Worm (Caenorhabditis elegans) whole organism, young adult: Measurements from ENCODE around the gene str-97.

Source experiments
- C06A6.2 ChIP-seq: fragments of 200-800 bp; sonication (Bioruptor generic); conservative IDR thresholded peaks from 2 replicates; pipeline ENCODE4 v1.3.6; 2022; ENCODE audit warnings: missing genetic modification characterization, missing compliant biosample characterization
- F10E7.11 ChIP-seq: sonication (generic microtip); optimal IDR thresholded peaks from 2 replicates; lab custom pipeline; 2017; ENCODE audit warnings: mild to moderate bottlenecking, missing genetic modification characterization, moderate library complexity, missing compliant biosample characterization
- F22D6.2 ChIP-seq: sonication (generic microtip); optimal IDR thresholded peaks from 2 replicates; lab custom pipeline; 2016; ENCODE audit warnings: mild to moderate bottlenecking, missing genetic modification characterization, missing compliant biosample characterization
- F23B12.7 ChIP-seq: sonication (generic microtip); optimal IDR thresholded peaks from 2 replicates; lab custom pipeline; 2017; ENCODE audit warnings: missing genetic modification characterization, mild to moderate bottlenecking, missing compliant biosample characterization, antibody characterized with exemption, moderate library complexity; ENCODE audit not compliant: insufficient read depth
- F33H1.4 ChIP-seq: fragments of 200-800 bp; sonication (Bioruptor generic); IDR thresholded peaks from 2 replicates; pipeline ENCODE4 v1.3.6; 2022; ENCODE audit warnings: missing genetic modification reagents, missing genetic modification characterization, missing compliant biosample characterization
- F49E8.2 ChIP-seq: sonication (generic microtip); optimal IDR thresholded peaks from 3 replicates; lab custom pipeline; 2017; ENCODE audit warnings: missing genetic modification characterization, mild to moderate bottlenecking, missing compliant biosample characterization, antibody characterized with exemption, moderate library complexity; ENCODE audit not compliant: insufficient read depth
- Y53F4B.3 ChIP-seq: fragments of 200-800 bp; sonication (Bioruptor generic); IDR thresholded peaks from 2 replicates; pipeline ENCODE4 v1.3.6; 2022; ENCODE audit warnings: missing genetic modification reagents, missing genetic modification characterization, missing compliant biosample characterization
- akir-1 ChIP-seq: fragments of 200-800 bp; sonication (Bioruptor generic); optimal IDR thresholded peaks from 2 replicates; lab custom pipeline; 2018; ENCODE audit warnings: mild to moderate bottlenecking, missing genetic modification characterization, moderate library complexity, missing compliant biosample characterization
- ama-1 ChIP-seq, 3 experiments: fragments of 150-350 bp in 1 of 3; sonication (generic microtip) in 2 of 3; optimal IDR thresholded peaks; 2 replicates each; lab custom pipeline; 2014 to 2018; ENCODE audit warnings: missing biosample characterization in 2 of 3, missing genetic modification characterization in 2 of 3, missing genetic modification reagents in 2 of 3
- aptf-2 ChIP-seq: fragments of 200-800 bp; sonication (Bioruptor generic); conservative IDR thresholded peaks from 2 replicates; pipeline ENCODE4 v1.3.6; 2022; ENCODE audit warnings: missing genetic modification reagents, missing genetic modification characterization, missing compliant biosample characterization
- athp-1 ChIP-seq: sonication (generic microtip); optimal IDR thresholded peaks from 2 replicates; lab custom pipeline; 2017; ENCODE audit warnings: mild to moderate bottlenecking, missing genetic modification characterization, missing compliant biosample characterization
- attf-3 ChIP-seq: fragments of 200-800 bp; sonication (Bioruptor generic); conservative IDR thresholded peaks from 2 replicates; pipeline ENCODE4 v1.3.6; 2022; ENCODE audit warnings: missing genetic modification reagents, missing genetic modification characterization, missing compliant biosample characterization
- bed-2 ChIP-seq: fragments of 200-800 bp; sonication (Bioruptor generic); IDR thresholded peaks from 2 replicates; pipeline ENCODE4 v1.3.6; 2022; ENCODE audit warnings: missing genetic modification reagents, missing genetic modification characterization, missing compliant biosample characterization
- ceh-27 ChIP-seq: fragments of 200-800 bp; sonication (Bioruptor generic); optimal IDR thresholded peaks from 2 replicates; lab custom pipeline; 2018; ENCODE audit warnings: mild to moderate bottlenecking, missing genetic modification characterization, moderate library complexity, missing compliant biosample characterization
- ceh-40 ChIP-seq: fragments of 200-800 bp; sonication (Bioruptor generic); IDR thresholded peaks from 2 replicates; pipeline ENCODE4 v1.3.6; 2022; ENCODE audit warnings: missing genetic modification characterization, missing compliant biosample characterization
- ceh-58 ChIP-seq: fragments of 200-800 bp; sonication (Bioruptor generic); IDR thresholded peaks from 2 replicates; pipeline ENCODE4 v1.3.6; 2022; ENCODE audit warnings: missing genetic modification characterization, missing compliant biosample characterization
- ceh-91 ChIP-seq: fragments of 200-800 bp; sonication (Bioruptor generic); IDR thresholded peaks from 2 replicates; pipeline ENCODE4 v1.3.6; 2022; ENCODE audit warnings: missing genetic modification reagents, missing genetic modification characterization, missing compliant biosample characterization
- dpff-1 ChIP-seq: sonication (generic microtip); optimal IDR thresholded peaks from 2 replicates; lab custom pipeline; 2017; ENCODE audit warnings: mild to moderate bottlenecking, missing genetic modification characterization, missing compliant biosample characterization
- dpl-1 ChIP-seq: fragments of 150-350 bp; optimal IDR thresholded peaks from 2 replicates; lab custom pipeline; 2014; ENCODE audit warnings: missing biosample characterization, missing genetic modification reagents, missing genetic modification characterization
- egl-44 ChIP-seq: fragments of 200-800 bp; sonication (Bioruptor generic); IDR thresholded peaks from 2 replicates; pipeline ENCODE4 v1.3.6; 2022; ENCODE audit warnings: missing genetic modification reagents, missing genetic modification characterization, missing compliant biosample characterization
- egrh-3 ChIP-seq: fragments of 200-800 bp; sonication (Bioruptor generic); IDR thresholded peaks from 2 replicates; pipeline ENCODE4 v1.3.6; 2022; ENCODE audit warnings: missing genetic modification reagents, missing genetic modification characterization, missing compliant biosample characterization
- fkh-3 ChIP-seq: sonication (generic microtip); optimal IDR thresholded peaks from 2 replicates; lab custom pipeline; 2016; ENCODE audit warnings: mild to moderate bottlenecking, missing genetic modification characterization, missing compliant biosample characterization
- hmg-1.2 ChIP-seq: fragments of 200-800 bp; sonication (Bioruptor generic); IDR thresholded peaks from 2 replicates; pipeline ENCODE4 v1.3.6; 2022; ENCODE audit warnings: missing genetic modification reagents, missing genetic modification characterization, missing compliant biosample characterization
- hsf-1 ChIP-seq: fragments of 200-800 bp; sonication (Bioruptor generic); IDR thresholded peaks from 2 replicates; pipeline ENCODE4 v1.3.6; 2022; ENCODE audit warnings: missing genetic modification reagents, missing genetic modification characterization, missing compliant biosample characterization
- lin-26 ChIP-seq: fragments of 200-800 bp; sonication (Bioruptor generic); IDR thresholded peaks from 2 replicates; pipeline ENCODE4 v1.3.6; 2022; ENCODE audit warnings: missing genetic modification reagents, missing genetic modification characterization, missing compliant biosample characterization
- lin-54 ChIP-seq: fragments of 200-800 bp; sonication (Bioruptor generic); optimal IDR thresholded peaks from 2 replicates; lab custom pipeline; 2018; ENCODE audit warnings: mild to moderate bottlenecking, missing genetic modification characterization, missing compliant biosample characterization
- lsl-1 ChIP-seq: fragments of 200-800 bp; sonication (Bioruptor generic); optimal IDR thresholded peaks from 2 replicates; lab custom pipeline; 2018; ENCODE audit warnings: mild to moderate bottlenecking, missing genetic modification characterization, moderate library complexity, missing compliant biosample characterization
- madf-10 ChIP-seq: sonication (generic microtip); optimal IDR thresholded peaks from 2 replicates; lab custom pipeline; 2016; ENCODE audit warnings: mild to moderate bottlenecking, missing genetic modification characterization, missing compliant biosample characterization
- nfya-1 ChIP-seq: sonication (generic microtip); optimal IDR thresholded peaks from 2 replicates; lab custom pipeline; 2017; ENCODE audit warnings: antibody characterized with exemption, missing compliant biosample characterization, missing genetic modification characterization, borderline replicate concordance; ENCODE audit not compliant: insufficient read depth
- nhr-179 ChIP-seq: sonication (generic microtip); optimal IDR thresholded peaks from 2 replicates; lab custom pipeline; 2016; ENCODE audit warnings: mild to moderate bottlenecking, missing genetic modification characterization, missing compliant biosample characterization
- nhr-27 ChIP-seq: fragments of 200-800 bp; sonication (Bioruptor generic); optimal IDR thresholded peaks from 2 replicates; lab custom pipeline; 2018; ENCODE audit warnings: mild to moderate bottlenecking, missing genetic modification characterization, moderate library complexity, missing compliant biosample characterization
- nhr-80 ChIP-seq: sonication (generic microtip); optimal IDR thresholded peaks from 2 replicates; lab custom pipeline; 2016; ENCODE audit warnings: missing genetic modification characterization, missing compliant biosample characterization
- pbrm-1 ChIP-seq: fragments of 200-800 bp; sonication (Bioruptor generic); IDR thresholded peaks from 2 replicates; pipeline ENCODE4 v1.3.6; 2022; ENCODE audit warnings: missing genetic modification reagents, missing genetic modification characterization, missing compliant biosample characterization
- snpc-1.1 ChIP-seq: sonication (generic microtip); optimal IDR thresholded peaks from 2 replicates; lab custom pipeline; 2017; ENCODE audit warnings: missing genetic modification characterization, mild to moderate bottlenecking, missing compliant biosample characterization, antibody characterized with exemption, moderate library complexity, missing genotype, missing genetic modification reagents; ENCODE audit not compliant: insufficient read depth
- unc-130 ChIP-seq: sonication (generic microtip); optimal IDR thresholded peaks from 2 replicates; lab custom pipeline; 2016; ENCODE audit warnings: missing genetic modification reagents, missing genetic modification characterization, missing compliant biosample characterization
- unc-62 ChIP-seq: fragments of 150-350 bp; optimal IDR thresholded peaks from 2 replicates; lab custom pipeline; 2014; ENCODE audit warnings: missing biosample characterization, missing genetic modification reagents, missing genetic modification characterization
- xnd-1 ChIP-seq: sonication (generic microtip); optimal IDR thresholded peaks from 2 replicates; lab custom pipeline; 2016; ENCODE audit warnings: missing genotype, missing genetic modification reagents, missing genetic modification characterization, missing compliant biosample characterization
- zfh-2 ChIP-seq: fragments of 200-800 bp; sonication (Bioruptor generic); conservative IDR thresholded peaks from 2 replicates; pipeline ENCODE4 v1.3.6; 2022; ENCODE audit warnings: missing genetic modification reagents, missing genetic modification characterization, missing compliant biosample characterization
- zim-3 ChIP-seq: sonication (generic microtip); optimal IDR thresholded peaks from 2 replicates; lab custom pipeline; 2017; ENCODE audit warnings: mild to moderate bottlenecking, missing genetic modification characterization, moderate library complexity, missing compliant biosample characterization
- ztf-6 ChIP-seq: fragments of 200-800 bp; sonication (Bioruptor generic); IDR thresholded peaks from 2 replicates; pipeline ENCODE4 v1.3.6; 2022; ENCODE audit warnings: missing genetic modification reagents, missing genetic modification characterization, missing compliant biosample characterization

The str-97 gene

DNA sequence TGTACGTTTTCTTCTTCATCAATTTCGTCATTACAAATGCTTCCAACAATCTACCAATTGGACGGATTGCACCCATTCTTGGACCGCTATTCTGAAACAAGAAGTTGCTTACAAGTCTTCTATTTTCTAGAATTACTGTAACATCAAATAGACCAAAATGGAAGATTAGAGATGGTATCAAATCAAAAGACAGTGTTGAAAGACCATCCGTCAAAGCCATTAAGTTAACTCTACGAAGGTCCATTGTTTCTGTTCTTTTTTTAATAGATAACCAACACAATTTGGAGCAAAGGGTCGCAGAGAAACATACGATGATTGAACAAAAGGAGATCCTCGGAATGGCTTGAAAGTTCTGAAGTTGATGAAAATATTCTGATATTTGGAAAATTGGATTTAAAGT is 10.0 kb downstream of the str-97 start:
- TF ChIP-seq F49E8.2 (tag; lab: Kevin White, UChicago): no peak
- TF ChIP-seq lin-26: no peak
- TF ChIP-seq nhr-179 (tag; lab: Kevin White, UChicago): no peak
- TF ChIP-seq hmg-1.2 (GFP tag; lab: Robert Waterston, UW): no peak
- TF ChIP-seq xnd-1: no peak
- TF ChIP-seq snpc-1.1 (tag; lab: Kevin White, UChicago): no peak
- TF ChIP-seq attf-3: no peak
- TF ChIP-seq ceh-58 (GFP tag; lab: Robert Waterston, UW): no peak
- TF ChIP-seq unc-130: no peak
- TF ChIP-seq madf-10: no peak
- TF ChIP-seq, all 124 proteins: peak for 0

DNA sequence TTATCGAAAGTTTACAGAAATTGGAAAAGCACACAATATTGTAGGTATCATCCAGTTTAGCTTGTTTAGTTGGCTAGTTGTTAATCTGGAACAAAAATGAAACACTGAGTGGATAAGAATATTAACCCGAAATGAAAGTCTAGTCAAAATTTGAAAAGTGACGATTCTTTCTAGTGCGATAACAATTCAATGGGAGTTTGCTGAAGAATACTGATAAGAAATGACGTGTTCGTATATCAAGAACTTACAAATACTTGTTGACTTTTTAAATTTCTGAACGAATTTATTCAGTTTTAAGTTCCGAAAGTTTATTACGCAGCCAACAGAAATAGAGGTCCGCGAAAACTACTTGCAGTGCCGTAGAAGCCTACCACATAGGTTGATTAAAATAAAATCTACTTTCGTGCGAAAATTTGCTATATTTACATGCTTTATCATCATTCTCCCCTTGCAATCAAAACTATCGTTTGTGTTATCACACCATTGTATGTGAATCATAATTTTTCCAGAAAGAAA is 11.9 kb downstream of the str-97 start, which contains the start of gene fbxa-88:
fbxa-88 (minus strand) TSS at position 51 of the 516 bp plus-strand sequence.
- TF ChIP-seq nhr-27 (tag; lab: Kevin White, UChicago) (no peak), nhr-80 (tag; lab: Kevin White, UChicago) (peak; percentile 61)
- TF ChIP-seq, all 124 proteins: peak for 1

DNA sequence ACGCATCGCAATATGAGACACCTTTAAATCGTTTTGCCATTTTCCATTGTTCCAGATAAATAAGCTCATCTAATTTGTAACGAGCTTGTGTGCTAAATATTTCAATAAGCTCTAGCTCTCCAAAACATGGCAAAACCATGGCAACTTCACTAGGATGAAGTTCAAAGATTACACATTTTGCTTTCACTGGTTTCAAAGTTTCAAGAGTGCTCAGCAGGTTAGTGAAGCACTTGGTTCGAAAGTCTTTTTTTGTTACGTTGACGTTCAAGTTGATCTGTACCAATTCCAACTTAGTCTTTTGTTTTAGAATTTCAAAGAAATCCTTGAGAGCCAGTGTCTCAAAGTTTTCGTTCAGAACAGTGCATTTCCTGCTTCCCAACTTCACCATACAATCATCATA is 12.6 kb downstream of the str-97 start, which contains the start of gene fbxa-18:
fbxa-18 (plus strand) TSS at position 301 of the 400 bp plus-strand sequence.
- TF ChIP-seq ceh-27 (GFP tag; lab: Kevin White, UChicago) (no peak), hsf-1 (no peak), pbrm-1 (GFP tag; lab: Robert Waterston, UW) (no peak), unc-62 (no peak), nhr-179 (tag; lab: Kevin White, UChicago) (no peak), lin-54 (no peak), unc-130 (no peak), F10E7.11 (tag; lab: Kevin White, UChicago) (no peak), ama-1 (optimal IDR thresholded peaks at IDR 0.05; lab: Kevin White, UChicago) (no peak), ama-1 (GFP tag; optimal IDR thresholded peaks at IDR 0.05; lab: Kevin White, UChicago) (no peak), C06A6.2 (GFP tag; lab: Robert Waterston, UW) (no peak), ztf-6 (no peak), bed-2 (GFP tag; lab: Robert Waterston, UW) (no peak), ceh-40 (GFP tag; lab: Robert Waterston, UW) (no peak), xnd-1 (no peak), aptf-2 (GFP tag; lab: Robert Waterston, UW) (no peak), hmg-1.2 (GFP tag; lab: Robert Waterston, UW) (no peak), dpl-1 (GFP tag; lab: Kevin White, UChicago) (no peak)

DNA sequence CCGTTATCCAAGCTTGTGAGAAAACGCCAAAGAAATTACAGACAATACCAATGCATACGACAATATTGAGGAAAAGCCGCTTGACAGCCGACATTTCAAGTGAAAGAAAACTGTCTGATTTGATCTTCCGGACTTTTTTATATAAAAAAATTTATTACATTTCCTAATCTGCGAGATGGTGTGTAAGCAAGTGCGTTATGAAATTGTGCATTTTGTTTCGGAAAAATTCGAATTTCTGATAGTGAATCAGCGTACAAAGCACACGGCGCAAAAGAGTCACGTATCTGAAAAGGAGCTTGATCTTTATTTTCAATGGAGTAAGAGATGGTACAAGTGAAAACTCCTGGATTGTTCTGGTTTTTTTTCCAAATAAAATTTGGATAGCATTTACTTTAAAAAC is 13.9 kb downstream of the str-97 start, which contains the start of gene clc-32:
clc-32 (minus strand) TSS at position 101 of the 400 bp plus-strand sequence.
- no peak for TF ChIP-seq zfh-2 (GFP tag; lab: Robert Waterston, UW)
- no peak for TF ChIP-seq ceh-40 (GFP tag; lab: Robert Waterston, UW)
- TF ChIP-seq egl-44 (GFP tag; lab: Robert Waterston, UW): no peak
- TF ChIP-seq ceh-91 (GFP tag; lab: Robert Waterston, UW): no peak
- no peak for TF ChIP-seq lsl-1 (GFP tag; lab: Kevin White, UChicago)
- no peak for TF ChIP-seq dpff-1
- TF ChIP-seq Y53F4B.3 (GFP tag; lab: Robert Waterston, UW): no peak
- TF ChIP-seq F23B12.7 (tag; lab: Kevin White, UChicago): no peak
- TF ChIP-seq zim-3 (tag; lab: Kevin White, UChicago): no peak
- TF ChIP-seq egrh-3 (GFP tag; lab: Robert Waterston, UW): no peak
- TF ChIP-seq xnd-1: no peak
- no peak for TF ChIP-seq athp-1 (tag; lab: Kevin White, UChicago)
- no peak for TF ChIP-seq akir-1
- TF ChIP-seq fkh-3: no peak
- no peak for TF ChIP-seq nfya-1
- TF ChIP-seq F33H1.4 (GFP tag; lab: Robert Waterston, UW): no peak
- TF ChIP-seq F22D6.2 (tag; lab: Kevin White, UChicago): no peak
